Fruit fly (Drosophila melanogaster): ENCODE results near the gene prc.

DNA sequence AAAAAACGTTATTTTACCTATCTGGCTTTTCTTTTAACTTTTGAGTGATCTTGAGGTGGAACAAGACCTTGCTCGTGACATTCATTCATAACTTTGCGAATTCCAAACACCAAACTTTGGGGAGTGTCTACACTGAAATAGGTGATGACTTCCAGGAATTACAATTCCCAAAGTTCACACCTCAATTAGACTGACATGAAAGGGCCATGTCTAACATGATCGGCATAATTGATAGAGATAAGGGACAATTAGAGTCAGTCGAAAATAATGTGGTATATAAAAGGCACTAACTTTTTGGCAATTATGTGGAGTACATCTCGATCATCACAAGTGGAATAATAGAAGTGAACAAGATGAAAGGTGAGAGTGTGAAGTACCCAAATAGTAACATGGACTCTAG, 9.9 kb upstream of the prc start, which contains the start of gene CG43896:
- TF ChIP-seq NC2α (GFP tag; optimal IDR thresholded peaks at IDR 0.05) (no peak), CG15269 (tag; optimal IDR thresholded peaks at IDR 0.05) (no peak), CG9609 (GFP tag; optimal IDR thresholded peaks at IDR 0.05) (no peak), CG12942 (GFP tag; optimal IDR thresholded peaks at IDR 0.05) (no peak), CG11398 (GFP tag; optimal IDR thresholded peaks at IDR 0.05) (no peak), tin (GFP tag; optimal IDR thresholded peaks at IDR 0.05) (no peak), Ets97D (GFP tag; optimal IDR thresholded peaks at IDR 0.05) (no peak), CG7271 (tag; optimal IDR thresholded peaks at IDR 0.05) (no peak), CG10321 (GFP tag; IDR thresholded peaks at IDR 0.05) (no peak), CG30403 (GFP tag; optimal IDR thresholded peaks at IDR 0.05) (no peak)

All from whole organism, embryonic.